Fruit fly (Drosophila melanogaster): Measurements from ENCODE around the gene CG4829.
A peak's percentile ranks its signal among the peaks of the same experiment; 100 is the strongest.

dm6 chrX:16772882-16773827 is 38.3 kb upstream of the CG4829 start:
- no peak for TF ChIP-seq pan (optimal IDR thresholded peaks at IDR 0.05)
- TF ChIP-seq sage (GFP tag; optimal IDR thresholded peaks at IDR 0.05), result no peak
- no peak for TF ChIP-seq CG32264 (GFP tag; optimal IDR thresholded peaks at IDR 0.05)
- TF ChIP-seq br (GFP tag; optimal IDR thresholded peaks at IDR 0.05), result peak; percentile 19
- TF ChIP-seq Dif (GFP tag; optimal IDR thresholded peaks at IDR 0.05; ENCODE audit: partially characterized antibody), result no peak
- peak; percentile 66 for TF ChIP-seq h (GFP tag; optimal IDR thresholded peaks at IDR 0.05)
- no peak for TF ChIP-seq OdsH (GFP tag; optimal IDR thresholded peaks at IDR 0.05)
- peak; percentile 35 for TF ChIP-seq woc (GFP tag; optimal IDR thresholded peaks at IDR 0.05)
- peak in 1 of 2 experiments; percentile 63 for TF ChIP-seq foxo (GFP tag; optimal IDR thresholded peaks at IDR 0.05)
- TF ChIP-seq fru (GFP tag; optimal IDR thresholded peaks at IDR 0.05), result peak; percentile 67
